Worm (Caenorhabditis elegans): Measurements from ENCODE around the gene mrpl-22.

mrpl-22 gene

DNA sequence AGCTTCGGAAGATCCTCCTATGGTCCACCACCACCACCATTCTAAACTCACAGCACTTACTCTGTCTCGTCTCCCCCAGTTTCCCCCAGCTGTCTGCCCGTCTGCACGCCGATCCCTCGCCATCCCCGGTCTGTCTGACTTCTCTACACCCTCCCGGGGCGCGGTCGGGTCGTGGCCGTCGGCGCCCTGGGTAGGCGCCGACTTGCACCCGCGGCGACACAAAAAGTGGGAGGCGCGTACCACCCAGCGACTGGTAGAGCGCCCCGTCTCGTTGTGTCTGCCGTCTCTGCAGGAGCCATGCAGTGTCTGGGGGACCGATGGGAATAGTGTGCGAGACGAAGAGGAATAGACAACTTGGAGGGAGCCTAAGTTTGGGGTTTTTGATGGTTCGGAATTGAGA, 18.8 kb downstream of the mrpl-22 start (continued):
- TF ChIP-seq nhr-23 (tag; optimal IDR thresholded peaks at IDR 0.05) (no peak), crh-2 (tag; optimal IDR thresholded peaks at IDR 0.05) (peak; percentile 86), sem-4 (tag; optimal IDR thresholded peaks at IDR 0.05) (peak; percentile 87), ama-1 (optimal IDR thresholded peaks at IDR 0.05) (no peak), R02D3.7 (tag; optimal IDR thresholded peaks at IDR 0.05) (no peak), F13H6.1 (tag; optimal IDR thresholded peaks at IDR 0.05) (peak; percentile 97), nhr-12 (tag; optimal IDR thresholded peaks at IDR 0.05) (no peak), nhr-21 (tag; optimal IDR thresholded peaks at IDR 0.05) (peak; percentile 87), mdl-1 (tag; optimal IDR thresholded peaks at IDR 0.05) (peak; percentile 71 to 87), sma-9 (GFP tag; optimal IDR thresholded peaks at IDR 0.05) (peak; percentile 94), sma-9 (tag; optimal IDR thresholded peaks at IDR 0.05) (no peak), mbf-1 (tag; optimal IDR thresholded peaks at IDR 0.05) (no peak), lin-39 (tag; optimal IDR thresholded peaks at IDR 0.05) (no peak), alr-1 (tag; optimal IDR thresholded peaks at IDR 0.05) (no peak), nhr-11 (tag; optimal IDR thresholded peaks at IDR 0.05) (no peak), elt-1 (tag; optimal IDR thresholded peaks at IDR 0.05) (no peak), unc-39 (tag; optimal IDR thresholded peaks at IDR 0.05) (no peak), peb-1 (tag; optimal IDR thresholded peaks at IDR 0.05) (no peak), nhr-25 (tag; optimal IDR thresholded peaks at IDR 0.05) (peak; percentile 89), sma-3 (GFP tag; optimal IDR thresholded peaks at IDR 0.05) (peak; percentile 91), nhr-237 (tag; optimal IDR thresholded peaks at IDR 0.05) (no peak), lsy-2 (tag; optimal IDR thresholded peaks at IDR 0.05) (peak; percentile 64 to 88), nhr-10 (tag; optimal IDR thresholded peaks at IDR 0.05) (peak; percentile 4), ztf-1 (GFP tag; conservative IDR thresholded peaks at IDR 0.05) (no peak), ztf-4 (tag; optimal IDR thresholded peaks at IDR 0.05) (peak; percentile 72), ztf-11 (tag; optimal IDR thresholded peaks at IDR 0.05) (no peak)

DNA sequence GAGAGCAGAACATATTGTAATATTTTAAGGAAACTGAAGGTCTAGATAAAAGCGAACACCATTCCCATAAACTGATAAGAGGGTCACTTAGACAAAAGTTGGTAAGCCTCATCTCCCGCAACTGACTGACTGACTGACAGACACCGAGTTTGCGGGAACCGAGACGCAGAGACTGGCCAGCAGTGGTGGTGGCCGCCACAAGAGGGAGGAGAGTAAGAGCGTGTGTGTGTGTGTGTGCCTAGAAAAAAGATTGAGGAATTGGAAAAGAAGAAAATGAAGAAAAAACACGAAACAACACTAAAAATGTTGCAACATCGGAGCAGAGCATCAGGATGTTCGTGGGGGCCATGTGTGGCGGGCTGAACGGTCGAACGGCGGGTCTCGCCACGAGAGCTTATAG, 19.3 kb downstream of the mrpl-22 start:
- no peak for TF ChIP-seq lin-11 (tag; optimal IDR thresholded peaks at IDR 0.05)
- TF ChIP-seq crh-2 (tag; optimal IDR thresholded peaks at IDR 0.05): no peak
- no peak for TF ChIP-seq sma-3 (GFP tag; optimal IDR thresholded peaks at IDR 0.05)
- no peak for TF ChIP-seq nhr-11 (tag; optimal IDR thresholded peaks at IDR 0.05)
- peak; percentile 17 for TF ChIP-seq zag-1 (tag; optimal IDR thresholded peaks at IDR 0.05)
- TF ChIP-seq ztf-1 (GFP tag; conservative IDR thresholded peaks at IDR 0.05): no peak
- TF ChIP-seq R02D3.7 (tag; optimal IDR thresholded peaks at IDR 0.05): no peak
- no peak for TF ChIP-seq lin-13 (GFP tag; optimal IDR thresholded peaks at IDR 0.05)
- TF ChIP-seq Y55F3AM.14 (GFP tag; optimal IDR thresholded peaks at IDR 0.05): peak; percentile 57
- no peak for TF ChIP-seq mdl-1 (tag; optimal IDR thresholded peaks at IDR 0.05)
- TF ChIP-seq fos-1 (tag; optimal IDR thresholded peaks at IDR 0.05): peak; percentile 32
- TF ChIP-seq nhr-77 (tag; optimal IDR thresholded peaks at IDR 0.05): no peak

DNA sequence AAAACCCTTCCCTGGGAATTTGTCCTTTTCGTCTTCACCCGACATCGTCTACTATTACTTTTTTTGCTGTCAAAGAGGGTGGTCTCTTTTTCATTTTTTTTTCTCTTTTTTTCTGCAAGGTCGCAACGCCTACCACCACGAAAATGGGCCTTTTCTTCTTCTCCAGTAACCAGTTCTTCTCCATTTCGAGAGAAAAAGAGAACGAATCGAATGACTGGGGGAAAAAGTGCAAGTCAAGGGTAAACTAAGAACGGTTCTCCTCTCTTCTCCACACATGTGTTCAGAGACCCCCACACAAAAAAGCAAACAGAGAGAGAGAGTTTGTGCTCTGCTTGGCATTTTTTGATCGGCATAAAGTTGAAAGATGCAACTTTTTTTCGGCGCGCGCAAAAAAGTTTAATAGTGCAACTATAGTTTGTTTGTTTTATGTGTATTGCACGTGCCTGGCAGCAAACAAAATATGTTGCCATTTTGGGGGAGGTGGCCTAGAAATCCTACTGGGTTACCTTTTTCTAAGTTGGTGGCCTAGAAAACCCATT, 21.3 kb downstream of the mrpl-22 start:
- TF ChIP-seq blmp-1 (tag; optimal IDR thresholded peaks at IDR 0.05; ENCODE audit: insufficient read depth) (peak; percentile 44), nhr-129 (tag; optimal IDR thresholded peaks at IDR 0.05) (peak; percentile 32), ztf-4 (tag; optimal IDR thresholded peaks at IDR 0.05) (no peak), ceh-82 (tag; optimal IDR thresholded peaks at IDR 0.05) (no peak), unc-62 (GFP tag; optimal IDR thresholded peaks at IDR 0.05) (no peak), F13H6.1 (tag; optimal IDR thresholded peaks at IDR 0.05) (peak; percentile 82), sma-9 (GFP tag; optimal IDR thresholded peaks at IDR 0.05) (peak; percentile 41), sma-9 (tag; optimal IDR thresholded peaks at IDR 0.05) (no peak), fos-1 (tag; optimal IDR thresholded peaks at IDR 0.05) (peak; percentile 33), egl-27 (tag; optimal IDR thresholded peaks at IDR 0.05) (peak; percentile 32), nhr-21 (tag; optimal IDR thresholded peaks at IDR 0.05) (no peak), ama-1 (optimal IDR thresholded peaks at IDR 0.05) (no peak)

DNA sequence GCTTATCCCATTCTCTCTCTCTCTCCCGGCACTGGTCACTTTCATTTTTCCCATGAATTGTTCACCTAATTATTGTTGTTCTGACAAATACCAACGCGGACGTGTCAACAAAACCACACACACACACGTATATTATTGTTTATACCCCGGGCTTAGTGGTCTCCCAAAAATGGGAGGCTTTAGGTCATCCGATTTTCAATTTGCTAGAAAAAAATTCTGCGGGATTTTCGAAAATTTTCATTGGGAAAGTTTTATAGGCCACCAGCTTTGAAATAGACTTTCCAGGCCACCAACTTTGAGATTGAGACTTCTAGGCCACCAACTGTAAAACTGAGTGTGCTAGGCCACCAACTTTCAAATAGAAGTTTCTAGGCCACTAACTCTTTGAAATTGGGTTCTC, 22.7 kb downstream of the mrpl-22 start:
- TF ChIP-seq lin-13 (GFP tag; optimal IDR thresholded peaks at IDR 0.05) (no peak), fos-1 (tag; optimal IDR thresholded peaks at IDR 0.05) (no peak)
